Worm (Caenorhabditis elegans) whole organism, L4 larva: ENCODE results near the gene nhr-156.

Experiments
- F49E8.2 ChIP-seq: sonication (generic microtip); optimal IDR thresholded peaks from 2 replicates; lab custom pipeline; 2016; ENCODE audit warnings: missing compliant biosample characterization, mild to moderate bottlenecking, missing genetic modification characterization, borderline replicate concordance
- aha-1 ChIP-seq: fragments of 150-350 bp; peaks from one replicate; lab custom pipeline; 2014; ENCODE audit warnings: missing biosample characterization, missing genetic modification characterization
- ama-1 ChIP-seq: fragments of 150-350 bp; optimal IDR thresholded peaks from 2 replicates; lab custom pipeline; 2014; ENCODE audit warnings: inconsistent platforms, mixed read lengths
- daf-8 ChIP-seq: fragments of 200-800 bp; sonication (Bioruptor generic); IDR thresholded peaks from 2 replicates; pipeline ENCODE4 v1.3.6; 2022; ENCODE audit warnings: missing genetic modification characterization, missing compliant biosample characterization
- gei-8 ChIP-seq: fragments of 200-800 bp; sonication (Bioruptor generic); optimal IDR thresholded peaks from 2 replicates; lab custom pipeline; 2018; ENCODE audit warnings: mild to moderate bottlenecking, missing genetic modification characterization, missing compliant biosample characterization
- lin-1 ChIP-seq: fragments of 200-800 bp; sonication (Bioruptor generic); IDR thresholded peaks from 2 replicates; pipeline ENCODE4 v1.3.6; 2022; ENCODE audit warnings: missing genetic modification reagents, missing genetic modification characterization, missing compliant biosample characterization
- lin-39 ChIP-seq: fragments of 150-350 bp; optimal IDR thresholded peaks from 2 replicates; lab custom pipeline; 2014; ENCODE audit warnings: missing biosample characterization, missing genetic modification reagents, missing genetic modification characterization
- mdl-1 ChIP-seq, 2 experiments: fragments of 150-350 bp in 1 of 2; sonication (generic microtip) in 1 of 2; optimal IDR thresholded peaks; 2 replicates each; lab custom pipeline; 2014 to 2017; ENCODE audit warnings: missing biosample characterization in 2 of 2, missing genetic modification characterization in 2 of 2
- mep-1 ChIP-seq: fragments of 150-350 bp; sonication (generic microtip); optimal IDR thresholded peaks from 3 replicates; lab custom pipeline; 2014; ENCODE audit warnings: missing biosample characterization, missing genetic modification characterization
- nhr-25 ChIP-seq: sonication (generic microtip); optimal IDR thresholded peaks from 2 replicates; lab custom pipeline; 2017; ENCODE audit warnings: missing genetic modification characterization, mild to moderate bottlenecking, missing compliant biosample characterization, antibody characterized with exemption, moderate library complexity, borderline replicate concordance; ENCODE audit not compliant: insufficient read depth
- nhr-76 ChIP-seq: fragments of 150-350 bp; optimal IDR thresholded peaks from 2 replicates; lab custom pipeline; 2014; ENCODE audit warnings: missing biosample characterization, missing genetic modification characterization
- pha-4 ChIP-seq, 2 experiments: fragments of 150-350 bp in 1 of 2; fragments of 200-800 bp in 1 of 2; sonication (Bioruptor generic) in 1 of 2; IDR thresholded peaks in 1 of 2; optimal IDR thresholded peaks in 1 of 2; 2 replicates each; pipeline versions ENCODE4 v1.3.6 to Lab custom; 2014 to 2022; ENCODE audit warnings: missing genetic modification characterization in 2 of 2, missing genetic modification reagents in 2 of 2, missing biosample characterization in 1 of 2, missing compliant biosample characterization in 1 of 2
- snpc-1.2 ChIP-seq: fragments of 200-800 bp; sonication (Bioruptor generic); IDR thresholded peaks from 2 replicates; pipeline ENCODE4 v1.3.6; 2022; ENCODE audit warnings: missing genetic modification reagents, missing genetic modification characterization, missing compliant biosample characterization
- zag-1 ChIP-seq: fragments of 150-350 bp; optimal IDR thresholded peaks from 2 replicates; lab custom pipeline; 2014; ENCODE audit warnings: missing biosample characterization, missing genetic modification characterization

- TF ChIP-seq lin-39 (tag; lab: Kevin White, UChicago) = no peak
- no peak for TF ChIP-seq nhr-76 (tag; lab: Kevin White, UChicago)
- TF ChIP-seq aha-1 (tag; lab: Kevin White, UChicago) = no peak
- TF ChIP-seq pha-4 (GFP tag; IDR thresholded peaks at IDR 0.05; lab: Robert Waterston, UW) = no peak
- no peak for TF ChIP-seq pha-4 (tag; optimal IDR thresholded peaks at IDR 0.05; lab: Kevin White, UChicago)
- TF ChIP-seq mdl-1 (tag; optimal IDR thresholded peaks at IDR 0.05; lab: Kevin White, UChicago) = no peak
- no peak for TF ChIP-seq daf-8 (GFP tag; lab: Robert Waterston, UW)
- TF ChIP-seq nhr-25 (tag; lab: Kevin White, UChicago) = no peak
- no peak for TF ChIP-seq ama-1 (lab: Kevin White, UChicago)
- no peak for TF ChIP-seq snpc-1.2 (GFP tag; lab: Robert Waterston, UW)
- TF ChIP-seq lin-1 = no peak
- TF ChIP-seq gei-8 (GFP tag; lab: Kevin White, UChicago) = no peak
- TF ChIP-seq zag-1 = no peak
- no peak for TF ChIP-seq F49E8.2
- no peak for TF ChIP-seq mep-1 (tag; lab: Kevin White, UChicago)
Observed at ce11 chrV:3900102-3900501, 5.8 kb upstream of the nhr-156 start, which contains the start of gene irld-22.
